Fruit fly (Drosophila melanogaster) whole organism, adult: ENCODE measurements around the gene CG11983.

Experiments
- CG11617 ChIP-seq: fragments of 200-800 bp; sonication (Bioruptor generic); optimal IDR thresholded peaks from 2 replicates; lab custom pipeline; 2017; ENCODE audit warnings: mild to moderate bottlenecking, missing biosample characterization, missing genetic modification reagents, missing genetic modification characterization
- CG12768 ChIP-seq: fragments of 200-800 bp; sonication (Bioruptor generic); optimal IDR thresholded peaks from 2 replicates; lab custom pipeline; 2017; ENCODE audit warnings: missing biosample characterization, missing genetic modification characterization, mild to moderate bottlenecking, moderate library complexity, missing genetic modification reagents
- CG14711 ChIP-seq: fragments of 200-800 bp; sonication (Bioruptor generic); optimal IDR thresholded peaks from 2 replicates; lab custom pipeline; 2018; ENCODE audit warnings: missing biosample characterization, mild to moderate bottlenecking, missing genetic modification characterization, moderate library complexity
- CG1620 ChIP-seq: fragments of 200-800 bp; sonication (Bioruptor generic); optimal IDR thresholded peaks from 2 replicates; lab custom pipeline; 2016; ENCODE audit warnings: missing biosample characterization, missing genetic modification characterization
- CG33017 ChIP-seq: fragments of 200-800 bp; sonication (Bioruptor generic); optimal IDR thresholded peaks from 2 replicates; lab custom pipeline; 2018; ENCODE audit warnings: missing biosample characterization, mild to moderate bottlenecking, missing genetic modification characterization, moderate library complexity
- CG5204 ChIP-seq: fragments of 200-800 bp; sonication (Bioruptor generic); optimal IDR thresholded peaks from 2 replicates; lab custom pipeline; 2016; ENCODE audit warnings: missing biosample characterization, missing genetic modification characterization
- CG7045 ChIP-seq: fragments of 200-800 bp; sonication (Bioruptor generic); optimal IDR thresholded peaks from 2 replicates; lab custom pipeline; 2017; ENCODE audit warnings: missing biosample characterization, mild to moderate bottlenecking, missing genetic modification characterization
- CG7101 ChIP-seq: fragments of 200-800 bp; sonication (Bioruptor generic); optimal IDR thresholded peaks from 2 replicates; lab custom pipeline; 2018; ENCODE audit warnings: missing biosample characterization, mild to moderate bottlenecking, missing genetic modification characterization, moderate library complexity
- Clk ChIP-seq: fragments of 200-800 bp; sonication (Bioruptor generic); optimal IDR thresholded peaks from 2 replicates; lab custom pipeline; 2017; ENCODE audit warnings: missing biosample characterization, missing genetic modification characterization
- Crg-1 ChIP-seq: fragments of 200-800 bp; sonication (Bioruptor generic); optimal IDR thresholded peaks from 2 replicates; lab custom pipeline; 2016; ENCODE audit warnings: missing biosample characterization, missing genetic modification characterization
- Hr96 ChIP-seq: fragments of 200-800 bp; sonication (Bioruptor generic); optimal IDR thresholded peaks from 2 replicates; lab custom pipeline; 2016; ENCODE audit warnings: missing biosample characterization, missing genetic modification characterization
- Mnt ChIP-seq: fragments of 200-800 bp; sonication (Bioruptor generic); optimal IDR thresholded peaks from 2 replicates; lab custom pipeline; 2016; ENCODE audit warnings: missing biosample characterization, mild to moderate bottlenecking, missing genetic modification characterization
- bab1 ChIP-seq: fragments of 200-800 bp; sonication (Bioruptor generic); optimal IDR thresholded peaks from 3 replicates; lab custom pipeline; 2019; ENCODE audit warnings: missing biosample characterization, mild to moderate bottlenecking, missing genetic modification characterization, moderate library complexity
- cic ChIP-seq: fragments of 200-800 bp; sonication (Bioruptor generic); optimal IDR thresholded peaks from 2 replicates; lab custom pipeline; 2017; ENCODE audit warnings: missing biosample characterization, mild to moderate bottlenecking, missing genetic modification characterization, moderate library complexity
- cnc ChIP-seq, 2 experiments: fragments of >200 bp; optimal IDR thresholded peaks; 2 replicates each; lab custom pipeline; 2017
- kay ChIP-seq: fragments of 200-800 bp; sonication (Bioruptor generic); peaks from one replicate; lab custom pipeline; 2016; ENCODE audit warnings: missing biosample characterization, missing genetic modification characterization, borderline replicate concordance
- ovo ChIP-seq: fragments of 200-800 bp; sonication (Bioruptor generic); optimal IDR thresholded peaks from 2 replicates; lab custom pipeline; 2016; ENCODE audit warnings: missing biosample characterization, missing genetic modification characterization
- pad ChIP-seq: fragments of 200-800 bp; sonication (Bioruptor generic); optimal IDR thresholded peaks from 3 replicates; lab custom pipeline; 2017; ENCODE audit warnings: missing biosample characterization, missing genetic modification characterization, mild to moderate bottlenecking, moderate library complexity, missing genetic modification reagents
- tj ChIP-seq: fragments of 200-800 bp; sonication (Bioruptor generic); optimal IDR thresholded peaks from 3 replicates; lab custom pipeline; 2017; ENCODE audit warnings: missing biosample characterization, mild to moderate bottlenecking, missing genetic modification characterization, moderate library complexity
- toe ChIP-seq: fragments of 200-800 bp; sonication (Bioruptor generic); optimal IDR thresholded peaks from 2 replicates; lab custom pipeline; 2016; ENCODE audit warnings: missing biosample characterization, missing genetic modification characterization

The CG11983 gene

dm6 chr3R:9001720-9002240, 6.3 kb upstream of the CG11983 start:
- no peak for TF ChIP-seq Mnt (GFP tag; lab: Kevin White, UChicago)
- no peak for TF ChIP-seq pad
- TF ChIP-seq ovo = peak; percentile 56

- TF ChIP-seq CG7101 = peak; percentile 34
- TF ChIP-seq CG12768 = no peak
Observed at dm6 chr3R:9002542-9002941, 5.6 kb upstream of the CG11983 start.

- TF ChIP-seq toe (GFP tag; lab: Kevin White, UChicago) (no peak), CG1620 (GFP tag; lab: Kevin White, UChicago) (no peak), CG7045 (GFP tag; lab: Kevin White, UChicago) (no peak), CG12768 (no peak), Mnt (GFP tag; lab: Kevin White, UChicago) (peak; percentile 39), Clk (GFP tag; lab: Kevin White, UChicago) (no peak), kay (GFP tag; lab: Kevin White, UChicago) (no peak), cic (no peak), bab1 (GFP tag; lab: Kevin White, UChicago) (peak; percentile 34)
Observed at dm6 chr3R:9003600-9004223, 4.4 kb upstream of the CG11983 start, which contains the start of the genes CG31100 and CG11980. Gene CG31100, minus strand, starts transcription at chr3R:9003650. Gene CG11980, plus strand, starts transcription at chr3R:9004017.

- TF ChIP-seq Mnt (GFP tag; lab: Kevin White, UChicago) (peak; percentile 4), bab1 (GFP tag; lab: Kevin White, UChicago) (no peak)
Observed at dm6 chr3R:9006129-9006528, 2.0 kb upstream of the CG11983 start, which contains the start of the genes Prosbeta3 and Iru. Gene Prosbeta3, minus strand, starts transcription at chr3R:9006226. Gene Iru, plus strand, starts transcription at chr3R:9006456.

dm6 chr3R:9007258-9007657, 863 bp upstream of the CG11983 start:
- TF ChIP-seq CG33017 (tag; lab: Kevin White, UChicago) = no peak
- TF ChIP-seq Mnt (GFP tag; lab: Kevin White, UChicago) = no peak
- no peak for TF ChIP-seq ovo
- TF ChIP-seq CG7101 = no peak
- TF ChIP-seq CG12768 = no peak
- no peak for TF ChIP-seq toe (GFP tag; lab: Kevin White, UChicago)
- no peak for TF ChIP-seq cic
- no peak for TF ChIP-seq Hr96 (GFP tag; lab: Kevin White, UChicago)
- TF ChIP-seq tj (GFP tag; lab: Kevin White, UChicago) = no peak
- no peak for TF ChIP-seq CG7045 (GFP tag; lab: Kevin White, UChicago)
- no peak for TF ChIP-seq pad
- no peak for TF ChIP-seq kay (GFP tag; lab: Kevin White, UChicago)
- no peak for TF ChIP-seq bab1 (GFP tag; lab: Kevin White, UChicago)
- TF ChIP-seq CG1620 (GFP tag; lab: Kevin White, UChicago) = no peak
- no peak for TF ChIP-seq CG5204
- TF ChIP-seq cnc (optimal IDR thresholded peaks at IDR 0.05; lab: Kevin White, UChicago) = no peak
- TF ChIP-seq CG11617 (GFP tag; lab: Kevin White, UChicago) = no peak
- TF ChIP-seq Crg-1 (GFP tag; lab: Kevin White, UChicago) = no peak
- no peak for TF ChIP-seq Clk (GFP tag; lab: Kevin White, UChicago)
- no peak for TF ChIP-seq CG14711 (tag; lab: Kevin White, UChicago)

dm6 chr3R:9010695-9011094, 2.6 kb downstream of the CG11983 start:
- TF ChIP-seq Crg-1 (GFP tag; lab: Kevin White, UChicago) (peak; percentile 27), Mnt (GFP tag; lab: Kevin White, UChicago) (peak; percentile 43), CG11617 (GFP tag; lab: Kevin White, UChicago) (no peak), CG1620 (GFP tag; lab: Kevin White, UChicago) (peak; percentile 34), kay (GFP tag; lab: Kevin White, UChicago) (no peak), CG5204 (no peak), CG12768 (no peak), Clk (GFP tag; lab: Kevin White, UChicago) (peak; percentile 29), toe (GFP tag; lab: Kevin White, UChicago) (no peak), cnc (optimal IDR thresholded peaks at IDR 0.05; lab: Kevin White, UChicago) (no peak), pad (peak; percentile 53)

dm6 chr3R:9011708-9012107, 3.6 kb downstream of the CG11983 start:
- TF ChIP-seq pad (peak; percentile 71), ovo (no peak), cnc (optimal IDR thresholded peaks at IDR 0.05; lab: Kevin White, UChicago) (no peak), Hr96 (GFP tag; lab: Kevin White, UChicago) (no peak), Crg-1 (GFP tag; lab: Kevin White, UChicago) (peak; percentile 21), Mnt (GFP tag; lab: Kevin White, UChicago) (peak; percentile 73), CG14711 (tag; lab: Kevin White, UChicago) (peak; percentile 7), CG12768 (peak; percentile 32), CG7045 (GFP tag; lab: Kevin White, UChicago) (no peak), toe (GFP tag; lab: Kevin White, UChicago) (no peak), cic (peak; percentile 42), CG1620 (GFP tag; lab: Kevin White, UChicago) (peak; percentile 20), CG33017 (tag; lab: Kevin White, UChicago) (peak; percentile 25), kay (GFP tag; lab: Kevin White, UChicago) (no peak), CG5204 (no peak), tj (GFP tag; lab: Kevin White, UChicago) (no peak), Clk (GFP tag; lab: Kevin White, UChicago) (peak; percentile 36), CG11617 (GFP tag; lab: Kevin White, UChicago) (peak; percentile 64), bab1 (GFP tag; lab: Kevin White, UChicago) (no peak), CG7101 (peak; percentile 52)
